Fruit fly (Drosophila melanogaster) whole organism, embryonic: Measurements from ENCODE around the gene IFT43.

Source experiments
- CG10209 ChIP-seq: fragments of 200-800 bp; sonication (Bioruptor generic); optimal IDR thresholded peaks from 3 replicates; lab custom pipeline; 2017; ENCODE audit warnings: missing biosample characterization, mild to moderate bottlenecking, missing genetic modification characterization, missing genetic modification reagents
- CG13287 ChIP-seq: fragments of 200-800 bp; sonication (Bioruptor generic); IDR thresholded peaks from 2 replicates; pipeline ENCODE4 v1.3.6; 2022; ENCODE audit warnings: missing biosample characterization, missing genetic modification characterization; ENCODE audit not compliant: partially characterized antibody
- CG15514 ChIP-seq: fragments of 200-800 bp; sonication (Bioruptor generic); optimal IDR thresholded peaks from 3 replicates; lab custom pipeline; 2017; ENCODE audit warnings: missing biosample characterization, missing genetic modification characterization, mild to moderate bottlenecking, moderate library complexity, missing genetic modification reagents
- CG16863 ChIP-seq: fragments of 200-800 bp; sonication (Bioruptor generic); optimal IDR thresholded peaks from 3 replicates; lab custom pipeline; 2016; ENCODE audit warnings: missing biosample characterization, missing genetic modification characterization
- CG17385 ChIP-seq: fragments of 200-800 bp; sonication (Bioruptor generic); optimal IDR thresholded peaks from 3 replicates; lab custom pipeline; 2018; ENCODE audit warnings: missing biosample characterization, mild to moderate bottlenecking, missing genetic modification characterization
- CG17912 ChIP-seq: fragments of 200-800 bp; sonication (Bioruptor generic); optimal IDR thresholded peaks from 2 replicates; lab custom pipeline; 2018; ENCODE audit warnings: missing biosample characterization, mild to moderate bottlenecking, missing genetic modification characterization
- CG18599 ChIP-seq: fragments of 200-800 bp; sonication (Bioruptor generic); optimal IDR thresholded peaks from 3 replicates; lab custom pipeline; 2017; ENCODE audit warnings: missing biosample characterization, missing genetic modification characterization, mild to moderate bottlenecking, moderate library complexity, missing genetic modification reagents
- CG3726 ChIP-seq: fragments of 200-800 bp; sonication (Bioruptor generic); IDR thresholded peaks from 3 replicates; pipeline ENCODE4, ENCODE4 v1.3.6; 2022; ENCODE audit warnings: missing biosample characterization, missing genetic modification characterization
- CG3847 ChIP-seq: fragments of 200-800 bp; sonication (Bioruptor generic); IDR thresholded peaks from 2 replicates; pipeline ENCODE4 v1.3.6; 2022; ENCODE audit warnings: missing biosample characterization, missing genetic modification characterization
- CG3995 ChIP-seq: fragments of 200-800 bp; sonication (Bioruptor generic); optimal IDR thresholded peaks from 3 replicates; lab custom pipeline; 2016; ENCODE audit warnings: missing biosample characterization, missing genetic modification characterization
- CG5953 ChIP-seq: fragments of 200-800 bp; sonication (Bioruptor generic); IDR thresholded peaks from 2 replicates; pipeline ENCODE4 v1.3.6; 2022; ENCODE audit warnings: missing biosample characterization, missing genetic modification characterization
- CG8089 ChIP-seq: fragments of 200-800 bp; sonication (Bioruptor generic); optimal IDR thresholded peaks from 3 replicates; lab custom pipeline; 2016; ENCODE audit warnings: missing biosample characterization, missing genetic modification characterization
- CG8281 ChIP-seq: fragments of 200-800 bp; sonication (Bioruptor generic); optimal IDR thresholded peaks from 2 replicates; lab custom pipeline; 2018; ENCODE audit warnings: missing biosample characterization, mild to moderate bottlenecking, missing genetic modification characterization, moderate library complexity
- CG8359 ChIP-seq: fragments of 200-800 bp; sonication (Bioruptor generic); optimal IDR thresholded peaks from 2 replicates; lab custom pipeline; 2017; ENCODE audit warnings: missing biosample characterization, mild to moderate bottlenecking, missing genetic modification characterization, borderline replicate concordance
- CG9817 ChIP-seq: fragments of 200-800 bp; sonication (Bioruptor generic); optimal IDR thresholded peaks from 2 replicates; lab custom pipeline; 2018; ENCODE audit warnings: missing biosample characterization, mild to moderate bottlenecking, missing genetic modification characterization, moderate library complexity
- Camta ChIP-seq: fragments of 200-800 bp; sonication (Bioruptor generic); optimal IDR thresholded peaks from 2 replicates; lab custom pipeline; 2016; ENCODE audit warnings: missing biosample characterization, missing genetic modification characterization
- HLHmδ ChIP-seq: fragments of 200-800 bp; sonication (Bioruptor generic); optimal IDR thresholded peaks from 2 replicates; lab custom pipeline; 2018; ENCODE audit warnings: missing biosample characterization, mild to moderate bottlenecking, missing genetic modification characterization, moderate library complexity
- Med ChIP-seq: fragments of 200-800 bp; sonication (Bioruptor generic); peaks from one replicate; lab custom pipeline; 2016; ENCODE audit warnings: missing biosample characterization, missing genetic modification characterization, mild to moderate bottlenecking, inconsistent platforms, moderate library complexity
- Mrtf ChIP-seq: fragments of 200-800 bp; sonication (Bioruptor generic); IDR thresholded peaks from 3 replicates; pipeline ENCODE4 v1.3.6; 2022; ENCODE audit warnings: missing biosample characterization, missing genetic modification characterization
- Nf-YB ChIP-seq: fragments of 200-800 bp; sonication (Bioruptor generic); optimal IDR thresholded peaks from 3 replicates; lab custom pipeline; 2019; ENCODE audit warnings: missing biosample characterization, mild to moderate bottlenecking, missing genetic modification characterization, moderate library complexity
- Oaz ChIP-seq: fragments of 200-800 bp; sonication (Bioruptor generic); IDR thresholded peaks from 2 replicates; pipeline ENCODE4 v1.3.6; 2022; ENCODE audit warnings: missing biosample characterization, missing genetic modification characterization
- Pdp1 ChIP-seq, 2 experiments: fragments of 200-800 bp; sonication (Bioruptor generic); optimal IDR thresholded peaks; 3 replicates each; lab custom pipeline; 2016; ENCODE audit warnings: missing biosample characterization in 2 of 2, missing genetic modification characterization in 2 of 2, mild to moderate bottlenecking in 1 of 2, moderate library complexity in 1 of 2
- Six4 ChIP-seq: fragments of 200-800 bp; sonication (Bioruptor generic); optimal IDR thresholded peaks from 2 replicates; lab custom pipeline; 2016; ENCODE audit warnings: missing biosample characterization, missing genetic modification characterization
- Sox102F ChIP-seq: fragments of 200-800 bp; sonication (Bioruptor generic); optimal IDR thresholded peaks from 2 replicates; lab custom pipeline; 2018; ENCODE audit warnings: missing biosample characterization, mild to moderate bottlenecking, missing genetic modification characterization, moderate library complexity
- az2 ChIP-seq: fragments of 200-800 bp; sonication (Bioruptor generic); optimal IDR thresholded peaks from 3 replicates; lab custom pipeline; 2016; ENCODE audit warnings: missing biosample characterization, missing genetic modification characterization
- caup ChIP-seq: fragments of 200-800 bp; sonication (Bioruptor generic); optimal IDR thresholded peaks from 3 replicates; lab custom pipeline; 2017; ENCODE audit warnings: missing biosample characterization, mild to moderate bottlenecking, missing genetic modification characterization, moderate library complexity; ENCODE audit not compliant: severe bottlenecking
- chm ChIP-seq: fragments of 200-800 bp; sonication (Bioruptor generic); IDR thresholded peaks from 2 replicates; pipeline ENCODE4 v1.3.6; 2022; ENCODE audit warnings: missing biosample characterization, missing genetic modification characterization
- dysf ChIP-seq: fragments of 200-800 bp; sonication (Bioruptor generic); IDR thresholded peaks from 3 replicates; pipeline ENCODE4 v1.3.6; 2022; ENCODE audit warnings: missing biosample characterization, missing genetic modification characterization
- gfzf ChIP-seq: fragments of 200-800 bp; sonication (Bioruptor generic); optimal IDR thresholded peaks from 2 replicates; lab custom pipeline; 2016; ENCODE audit warnings: missing biosample characterization, mild to moderate bottlenecking, missing genetic modification characterization, moderate library complexity
- gro ChIP-seq: fragments of 200-800 bp; sonication (Bioruptor generic); optimal IDR thresholded peaks from 2 replicates; lab custom pipeline; 2016; ENCODE audit warnings: missing biosample characterization, missing genetic modification characterization
- gsb ChIP-seq: fragments of 200-800 bp; sonication (Bioruptor generic); IDR thresholded peaks from 2 replicates; pipeline ENCODE4 v1.3.6; 2022; ENCODE audit warnings: missing biosample characterization, missing genetic modification characterization
- her ChIP-seq: fragments of 200-800 bp; sonication (Bioruptor generic); optimal IDR thresholded peaks from 2 replicates; lab custom pipeline; 2016; ENCODE audit warnings: missing biosample characterization, missing genetic modification characterization
- kay ChIP-seq: fragments of 200-800 bp; sonication (Bioruptor generic); optimal IDR thresholded peaks from 2 replicates; lab custom pipeline; 2016; ENCODE audit warnings: missing biosample characterization, missing genetic modification characterization
- ken ChIP-seq: fragments of 200-800 bp; sonication (Bioruptor generic); IDR thresholded peaks from 3 replicates; pipeline ENCODE4 v1.3.6; 2022; ENCODE audit warnings: missing biosample characterization, missing genetic modification characterization
- lov ChIP-seq, 2 experiments: fragments of 200-800 bp in 1 of 2; fragments of >200 bp in 1 of 2; sonication (Bioruptor generic) in 1 of 2; IDR thresholded peaks in 1 of 2; optimal IDR thresholded peaks in 1 of 2; 2 replicates in 1 of 2; 3 replicates in 1 of 2; pipeline versions ENCODE4 v1.3.6 to Lab custom; 2017 to 2022; ENCODE audit warnings: missing biosample characterization in 1 of 2, missing genetic modification characterization in 1 of 2
- maf-S ChIP-seq: fragments of 200-800 bp; sonication (Bioruptor generic); optimal IDR thresholded peaks from 2 replicates; lab custom pipeline; 2016; ENCODE audit warnings: missing biosample characterization, missing genetic modification characterization
- mam ChIP-seq: fragments of 200-800 bp; sonication (Bioruptor generic); optimal IDR thresholded peaks from 3 replicates; lab custom pipeline; 2016; ENCODE audit warnings: missing biosample characterization, missing genetic modification characterization
- mirr ChIP-seq: fragments of 200-800 bp; sonication (Bioruptor generic); optimal IDR thresholded peaks from 3 replicates; lab custom pipeline; 2018; ENCODE audit warnings: missing biosample characterization, mild to moderate bottlenecking, missing genetic modification characterization
- pan ChIP-seq, 4 experiments: fragments of >200 bp in 3 of 4; fragments of 200-800 bp in 1 of 4; sonication (Bioruptor generic) in 1 of 4; optimal IDR thresholded peaks in 3 of 4; IDR thresholded peaks in 1 of 4; 2 replicates each; pipeline versions ENCODE4 v1.3.6 to Lab custom; 2017 to 2022; ENCODE audit warnings: missing biosample characterization in 2 of 4, missing genetic modification characterization in 2 of 4, mixed read lengths in 1 of 4
- slou ChIP-seq: fragments of 200-800 bp; sonication (Bioruptor generic); optimal IDR thresholded peaks from 3 replicates; lab custom pipeline; 2016; ENCODE audit warnings: missing biosample characterization, missing genetic modification characterization
- slp2 ChIP-seq: fragments of 200-800 bp; sonication (Bioruptor generic); optimal IDR thresholded peaks from 2 replicates; lab custom pipeline; 2016; ENCODE audit warnings: missing biosample characterization, missing genetic modification characterization
- sob ChIP-seq: fragments of 200-800 bp; sonication (Bioruptor generic); IDR thresholded peaks from 2 replicates; pipeline ENCODE4 v1.3.6; 2022; ENCODE audit warnings: missing biosample characterization, missing genetic modification characterization
- sqz ChIP-seq: fragments of 200-800 bp; sonication (Bioruptor generic); optimal IDR thresholded peaks from 3 replicates; lab custom pipeline; 2018; ENCODE audit warnings: missing biosample characterization, mild to moderate bottlenecking, missing genetic modification characterization
- trem ChIP-seq: fragments of 200-800 bp; optimal IDR thresholded peaks from 3 replicates; lab custom pipeline; 2019; ENCODE audit warnings: missing biosample characterization, mild to moderate bottlenecking, missing genetic modification characterization, moderate library complexity
- tup ChIP-seq: fragments of 200-800 bp; sonication (Bioruptor generic); optimal IDR thresholded peaks from 2 replicates; lab custom pipeline; 2016; ENCODE audit warnings: missing biosample characterization, mild to moderate bottlenecking, missing genetic modification characterization, moderate library complexity
- zfh2 ChIP-seq: fragments of 200-800 bp; sonication (Bioruptor generic); optimal IDR thresholded peaks from 2 replicates; lab custom pipeline; 2016; ENCODE audit warnings: missing biosample characterization, missing genetic modification characterization

The IFT43 gene

dm6 chr2L:12720430-12721396 lies 25.9 kb upstream of the IFT43 start (continued):
- TF ChIP-seq lov (optimal IDR thresholded peaks at IDR 0.05; lab: Kevin White, UChicago), result no peak
- 0 out of 3 replicates have a peak, but pooled peaks have one; percentile 38 for TF ChIP-seq lov (GFP tag; IDR thresholded peaks at IDR 0.05; lab: Robert Waterston, UW)
- no peak for TF ChIP-seq CG16863 (GFP tag; lab: Kevin White, UChicago)
- peak; percentile 23 for TF ChIP-seq kay (GFP tag; lab: Kevin White, UChicago)
- no peak for TF ChIP-seq Six4 (GFP tag; lab: Kevin White, UChicago)
- TF ChIP-seq Camta (GFP tag; lab: Kevin White, UChicago), result no peak
- 0 out of 2 replicates have a peak, but pooled peaks have one; percentile 9 for TF ChIP-seq gsb (GFP tag; lab: Robert Waterston, UW)
- peak; percentile 37 to 81 for TF ChIP-seq Pdp1 (GFP tag; optimal IDR thresholded peaks at IDR 0.05; lab: Kevin White, UChicago)
- peak; percentile 91 for TF ChIP-seq Med (GFP tag; lab: Kevin White, UChicago)
- TF ChIP-seq sob, result peak; percentile 60
- peak; percentile 20 for TF ChIP-seq Nf-YB (GFP tag; lab: Kevin White, UChicago)
- no peak for TF ChIP-seq tup (GFP tag; lab: Kevin White, UChicago)
- TF ChIP-seq dysf, result peak; percentile 58; the same call in 2 of the 3 replicates
- TF ChIP-seq slp2 (GFP tag; lab: Kevin White, UChicago), result no peak
- TF ChIP-seq CG13287 (GFP tag; lab: Robert Waterston, UW), result no peak
- TF ChIP-seq Mrtf (GFP tag; lab: Robert Waterston, UW), result peak; percentile 30; the same call in 2 of the 3 replicates
- no peak for TF ChIP-seq chm (GFP tag; lab: Robert Waterston, UW)
- TF ChIP-seq CG8359 (GFP tag; lab: Kevin White, UChicago), result no peak
- TF ChIP-seq maf-S (GFP tag; lab: Kevin White, UChicago), result no peak
- TF ChIP-seq sqz (GFP tag; lab: Kevin White, UChicago), result no peak
- TF ChIP-seq CG17912 (GFP tag; lab: Kevin White, UChicago), result no peak
- peak; percentile 53 for TF ChIP-seq caup (GFP tag; lab: Kevin White, UChicago)
- TF ChIP-seq CG8281 (tag; lab: Kevin White, UChicago), result peak; percentile 3
- no peak for TF ChIP-seq pan (optimal IDR thresholded peaks at IDR 0.05; lab: Kevin White, UChicago)
- peak in 1 of 2 experiments; percentile 51 for TF ChIP-seq pan (GFP tag; optimal IDR thresholded peaks at IDR 0.05 in 1 of 2, IDR thresholded peaks at IDR 0.05 in 1 of 2)
- TF ChIP-seq mirr (GFP tag; lab: Kevin White, UChicago), result peak; percentile 92
- no peak for TF ChIP-seq CG17385
- peak; percentile 36 for TF ChIP-seq az2 (GFP tag; lab: Kevin White, UChicago)
- no peak for TF ChIP-seq gfzf (GFP tag; lab: Kevin White, UChicago)
- TF ChIP-seq zfh2 (GFP tag; lab: Kevin White, UChicago), result peak; percentile 21
- TF ChIP-seq slou, result no peak
- peak; percentile 35; the same call in 1 of the 2 replicates for TF ChIP-seq CG3847 (GFP tag; lab: Robert Waterston, UW)
- TF ChIP-seq mam (GFP tag; lab: Kevin White, UChicago), result peak; percentile 41
- TF ChIP-seq CG15514 (GFP tag; lab: Kevin White, UChicago), result peak; percentile 48
- no peak for TF ChIP-seq ken (GFP tag; lab: Robert Waterston, UW)
- no peak for TF ChIP-seq CG8089
- no peak for TF ChIP-seq HLHmδ (GFP tag; lab: Kevin White, UChicago)
- TF ChIP-seq trem, result no peak
- peak; percentile 49 for TF ChIP-seq CG10209 (GFP tag; lab: Kevin White, UChicago)
- TF ChIP-seq gro (GFP tag; lab: Kevin White, UChicago), result no peak
- TF ChIP-seq CG18599 (GFP tag; lab: Kevin White, UChicago), result peak; percentile 71
- no peak for TF ChIP-seq CG9817 (tag; lab: Kevin White, UChicago)
- TF ChIP-seq Sox102F, result peak; percentile 30
- 0 out of 2 replicates have a peak, but pooled peaks have one; percentile 6 for TF ChIP-seq Oaz (GFP tag; lab: Robert Waterston, UW)
- TF ChIP-seq CG3726 (GFP tag; lab: Robert Waterston, UW), result peak; percentile 75; the same call in 1 of the 3 replicates
- TF ChIP-seq her (GFP tag; lab: Kevin White, UChicago), result no peak
- peak; percentile 11 for TF ChIP-seq CG3995 (GFP tag; lab: Kevin White, UChicago)
- TF ChIP-seq CG5953, result no peak
